Worm (Caenorhabditis elegans) whole organism, L4/young adult: Measurements from ENCODE around the gene M88.4.

Experiments
- W03F9.2 ChIP-seq: fragments of 150-350 bp; optimal IDR thresholded peaks from 2 replicates; lab custom pipeline; 2014; ENCODE audit warnings: missing biosample characterization, missing genetic modification characterization
- dao-5 ChIP-seq: sonication (generic microtip); optimal IDR thresholded peaks from 2 replicates; lab custom pipeline; 2016; ENCODE audit warnings: missing genotype, missing genetic modification characterization, moderate library complexity, missing compliant biosample characterization
- him-1 ChIP-seq: sonication (generic microtip); optimal IDR thresholded peaks from 2 replicates; lab custom pipeline; 2016; ENCODE audit warnings: missing genotype, missing genetic modification reagents, missing genetic modification characterization, missing compliant biosample characterization

DNA sequence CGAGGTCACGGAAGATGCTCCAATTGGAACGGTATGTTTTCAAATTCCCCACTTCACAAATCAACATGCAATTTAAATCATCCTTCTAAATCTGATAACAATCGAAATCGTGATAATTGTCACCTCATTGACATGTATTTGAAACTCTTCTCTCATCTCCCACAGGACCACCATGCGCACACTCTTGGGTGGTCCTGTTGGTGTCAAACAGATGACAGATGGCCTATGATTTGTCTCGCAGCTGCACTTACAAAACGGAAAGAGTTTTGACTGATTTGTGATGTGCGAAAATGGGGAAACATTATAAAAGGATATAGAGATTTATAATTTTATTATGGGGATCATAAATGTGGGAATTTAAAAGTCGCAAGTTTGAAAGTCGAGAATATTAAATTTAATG is 25.4 kb upstream of the M88.4 start:
- no peak for TF ChIP-seq dao-5
- TF ChIP-seq him-1, result no peak
- TF ChIP-seq W03F9.2 (tag; lab: Kevin White, UChicago), result no peak
